Fruit fly (Drosophila melanogaster) whole organism, prepupa: ENCODE data around the gene CG9626.

Experiments used
- Blimp-1 ChIP-seq: fragments of 200-800 bp; sonication (Bioruptor generic); optimal IDR thresholded peaks from 3 replicates; lab custom pipeline; 2017; ENCODE audit warnings: missing biosample characterization, missing genetic modification characterization, mild to moderate bottlenecking, moderate library complexity, missing genetic modification reagents
- CG10631 ChIP-seq: fragments of 200-800 bp; sonication (Bioruptor generic); optimal IDR thresholded peaks from 2 replicates; lab custom pipeline; 2016; ENCODE audit warnings: missing biosample characterization, missing genetic modification characterization
- CG11762 ChIP-seq: fragments of 200-800 bp; sonication (Bioruptor generic); optimal IDR thresholded peaks from 3 replicates; lab custom pipeline; 2016; ENCODE audit warnings: missing biosample characterization, missing genetic modification characterization; ENCODE audit not compliant: insufficient read depth
- CG3032 ChIP-seq: fragments of 200-800 bp; optimal IDR thresholded peaks from 2 replicates; lab custom pipeline; 2019; ENCODE audit warnings: missing biosample characterization, mild to moderate bottlenecking, missing genetic modification characterization, moderate library complexity
- CG3919 ChIP-seq: fragments of 200-800 bp; sonication (Bioruptor generic); optimal IDR thresholded peaks from 3 replicates; lab custom pipeline; 2016; ENCODE audit warnings: missing biosample characterization, missing genetic modification characterization
- CG6854 ChIP-seq: fragments of 200-800 bp; sonication (Bioruptor generic); optimal IDR thresholded peaks from 2 replicates; lab custom pipeline; 2017; ENCODE audit warnings: missing biosample characterization, mild to moderate bottlenecking, missing genetic modification characterization
- CG8319 ChIP-seq: fragments of 200-800 bp; sonication (Bioruptor generic); optimal IDR thresholded peaks from 3 replicates; lab custom pipeline; 2016; ENCODE audit warnings: missing biosample characterization, missing genetic modification characterization
- Eip78C ChIP-seq: fragments of 200-800 bp; sonication (Bioruptor generic); peaks from one replicate; lab custom pipeline; 2016; ENCODE audit warnings: missing biosample characterization, missing genetic modification characterization
- Met ChIP-seq: fragments of 200-800 bp; sonication (Bioruptor generic); optimal IDR thresholded peaks from 3 replicates; lab custom pipeline; 2016; ENCODE audit warnings: missing biosample characterization, missing genetic modification characterization
- Smox ChIP-seq: fragments of 200-800 bp; sonication (Bioruptor generic); optimal IDR thresholded peaks from 3 replicates; lab custom pipeline; 2016; ENCODE audit warnings: missing biosample characterization, missing genetic modification characterization
- achi ChIP-seq: fragments of 200-800 bp; sonication (Bioruptor generic); optimal IDR thresholded peaks from 3 replicates; lab custom pipeline; 2016; ENCODE audit warnings: missing biosample characterization, missing genetic modification characterization
- acj6 ChIP-seq: fragments of 200-800 bp; sonication (Bioruptor generic); optimal IDR thresholded peaks from 3 replicates; lab custom pipeline; 2016; ENCODE audit warnings: missing biosample characterization, missing genetic modification characterization
- dac ChIP-seq: fragments of 200-800 bp; sonication (Bioruptor generic); optimal IDR thresholded peaks from 2 replicates; lab custom pipeline; 2017; ENCODE audit warnings: missing biosample characterization, mild to moderate bottlenecking, missing genetic modification characterization
- ss ChIP-seq, 2 experiments: fragments of 200-800 bp; sonication (Bioruptor generic); optimal IDR thresholded peaks; 2 replicates in 1 of 2; 3 replicates in 1 of 2; lab custom pipeline; 2017 to 2018; ENCODE audit warnings: mild to moderate bottlenecking in 2 of 2, missing biosample characterization in 2 of 2, missing genetic modification characterization in 2 of 2, moderate library complexity in 1 of 2

- TF ChIP-seq Smox, result no peak
- no peak for TF ChIP-seq CG10631 (GFP tag; lab: Kevin White, UChicago)
- TF ChIP-seq ss (GFP tag; optimal IDR thresholded peaks at IDR 0.05; lab: Kevin White, UChicago), result no peak
- TF ChIP-seq CG3032 (tag; lab: Kevin White, UChicago), result no peak
- no peak for TF ChIP-seq Blimp-1 (GFP tag; lab: Kevin White, UChicago)
- TF ChIP-seq CG3919 (GFP tag; lab: Kevin White, UChicago), result peak; percentile 27
- no peak for TF ChIP-seq Met
- peak; percentile 18 for TF ChIP-seq Eip78C
- no peak for TF ChIP-seq dac (GFP tag; lab: Kevin White, UChicago)
- TF ChIP-seq acj6, result no peak
- no peak for TF ChIP-seq achi (GFP tag; lab: Kevin White, UChicago)
- TF ChIP-seq CG6854 (GFP tag; lab: Kevin White, UChicago), result no peak
- TF ChIP-seq CG11762, result no peak
- TF ChIP-seq CG8319 (GFP tag; lab: Kevin White, UChicago), result no peak
Measured at dm6 chr3R:8250166-8250733, 50.5 kb downstream of the CG9626 start, which contains the start of gene mtg.
